Worm (Caenorhabditis elegans): ENCODE results near the gene C33C12.4.

Gene C33C12.4

ce11 chrII:2122762-2123161 lies 43.5 kb downstream of the C33C12.4 start:
- TF ChIP-seq unc-30 (tag; optimal IDR thresholded peaks at IDR 0.05) (no peak), fkh-10 (GFP tag; optimal IDR thresholded peaks at IDR 0.05) (no peak), efl-1 (optimal IDR thresholded peaks at IDR 0.05) (no peak), efl-1 (GFP tag; optimal IDR thresholded peaks at IDR 0.05 in 1 of 2) (no peak), hlh-17 (GFP tag; optimal IDR thresholded peaks at IDR 0.05; ENCODE audit: borderline replicate concordance) (no peak), fos-1 (tag; optimal IDR thresholded peaks at IDR 0.05) (no peak), alr-1 (tag; optimal IDR thresholded peaks at IDR 0.05; ENCODE audit: borderline replicate concordance) (no peak), hlh-4 (tag; optimal IDR thresholded peaks at IDR 0.05) (no peak), elt-2 (tag; optimal IDR thresholded peaks at IDR 0.05) (peak; percentile 39)

- TF ChIP-seq nhr-85 (tag) (no peak), dpl-1 (GFP tag; optimal IDR thresholded peaks at IDR 0.05) (no peak), nhr-47 (tag; optimal IDR thresholded peaks at IDR 0.05) (no peak), lsy-2 (tag; optimal IDR thresholded peaks at IDR 0.05) (no peak), vab-15 (tag; optimal IDR thresholded peaks at IDR 0.05) (no peak), unc-130 (tag; optimal IDR thresholded peaks at IDR 0.05) (no peak), mef-2 (tag; optimal IDR thresholded peaks at IDR 0.05) (no peak), efl-1 (optimal IDR thresholded peaks at IDR 0.05) (no peak), efl-1 (GFP tag; optimal IDR thresholded peaks at IDR 0.05 in 1 of 2) (peak in 1 of 2 experiments; percentile 42), sup-37 (GFP tag; optimal IDR thresholded peaks at IDR 0.05) (no peak), snu-23 (GFP tag; optimal IDR thresholded peaks at IDR 0.05) (no peak), C34B4.2 (tag; optimal IDR thresholded peaks at IDR 0.05) (no peak), elt-2 (tag; optimal IDR thresholded peaks at IDR 0.05) (peak; percentile 32)
Observed at ce11 chrII:2122091-2122490, 44.2 kb downstream of the C33C12.4 start, which contains the start of gene math-37. TSS of gene math-37 (minus strand) at chrII:2122191.

- no peak for TF ChIP-seq unc-86 (tag; optimal IDR thresholded peaks at IDR 0.05)
- no peak for TF ChIP-seq tbx-2 (tag; optimal IDR thresholded peaks at IDR 0.05)
- no peak for TF ChIP-seq unc-30 (tag; optimal IDR thresholded peaks at IDR 0.05)
- TF ChIP-seq efl-1 (optimal IDR thresholded peaks at IDR 0.05): no peak
- no peak for TF ChIP-seq efl-1 (GFP tag; optimal IDR thresholded peaks at IDR 0.05 in 1 of 2)
- TF ChIP-seq lin-14 (GFP tag; optimal IDR thresholded peaks at IDR 0.05): no peak
- no peak for TF ChIP-seq fkh-4 (tag; optimal IDR thresholded peaks at IDR 0.05; ENCODE audit: borderline replicate concordance)
- no peak for TF ChIP-seq blmp-1 (tag; optimal IDR thresholded peaks at IDR 0.05)
- no peak for TF ChIP-seq ztf-11 (tag; optimal IDR thresholded peaks at IDR 0.05)
- TF ChIP-seq fkh-10 (GFP tag; optimal IDR thresholded peaks at IDR 0.05): no peak
- no peak for TF ChIP-seq efl-3 (GFP tag; optimal IDR thresholded peaks at IDR 0.05)
- TF ChIP-seq ets-5 (GFP tag; IDR thresholded peaks at IDR 0.05): no peak
- TF ChIP-seq grh-1 (GFP tag; IDR thresholded peaks at IDR 0.05): no peak
- no peak for TF ChIP-seq swsn-7 (tag; optimal IDR thresholded peaks at IDR 0.05)
- TF ChIP-seq elt-3 (tag; optimal IDR thresholded peaks at IDR 0.05): no peak
- TF ChIP-seq mep-1 (tag; optimal IDR thresholded peaks at IDR 0.05): no peak
- no peak for TF ChIP-seq ces-1 (GFP tag; optimal IDR thresholded peaks at IDR 0.05)
- no peak for TF ChIP-seq fkh-8 (tag; optimal IDR thresholded peaks at IDR 0.05)
- TF ChIP-seq dpl-1 (GFP tag; optimal IDR thresholded peaks at IDR 0.05): no peak
- TF ChIP-seq zip-4 (GFP tag; optimal IDR thresholded peaks at IDR 0.05): no peak
- no peak for TF ChIP-seq nhr-90 (tag; optimal IDR thresholded peaks at IDR 0.05; ENCODE audit: poor library complexity)
Observed at ce11 chrII:2116794-2117193, 49.5 kb downstream of the C33C12.4 start, which contains the start of gene srh-195. TSS of gene srh-195 (minus strand) at chrII:2116894.
